Worm (Caenorhabditis elegans): ENCODE data around the gene K07E3.2.

K07E3.2 gene

ce11 chrX:8116157-8116556, 12.1 kb downstream of the K07E3.2 start, which contains the start of gene hlh-8:
Gene hlh-8 (plus strand): TSS chrX:8116457.
- no peak for TF ChIP-seq ztf-22 (GFP tag; optimal IDR thresholded peaks at IDR 0.05)
- no peak for TF ChIP-seq bed-1 (GFP tag; IDR thresholded peaks at IDR 0.05)
- no peak for TF ChIP-seq egrh-3 (GFP tag; IDR thresholded peaks at IDR 0.05)
- no peak for TF ChIP-seq ZK185.1 (tag; optimal IDR thresholded peaks at IDR 0.05; ENCODE audit: poor library complexity, severe bottlenecking)
- TF ChIP-seq ztf-25 (GFP tag; IDR thresholded peaks at IDR 0.05): no peak
- no peak for TF ChIP-seq F55B11.4 (tag; optimal IDR thresholded peaks at IDR 0.05; ENCODE audit: borderline replicate concordance, insufficient read depth)
- no peak for TF ChIP-seq cebp-2 (GFP tag; IDR thresholded peaks at IDR 0.05)
- no peak for TF ChIP-seq D2030.7 (GFP tag; IDR thresholded peaks at IDR 0.05)

- TF ChIP-seq athp-1 (tag; optimal IDR thresholded peaks at IDR 0.05) (no peak), snpc-1.3 (tag; optimal IDR thresholded peaks at IDR 0.05; ENCODE audit: insufficient read depth) (no peak), tbx-9 (tag; optimal IDR thresholded peaks at IDR 0.05; ENCODE audit: borderline replicate concordance) (no peak), F57A8.1 (GFP tag; optimal IDR thresholded peaks at IDR 0.05) (no peak)
Measured at ce11 chrX:8117827-8118317, 13.8 kb downstream of the K07E3.2 start.

ce11 chrX:8120281-8120680, 16.2 kb downstream of the K07E3.2 start:
- TF ChIP-seq C17E4.6 (GFP tag; IDR thresholded peaks at IDR 0.05) (no peak), let-526 (GFP tag; IDR thresholded peaks at IDR 0.05) (no peak), ets-4 (GFP tag; optimal IDR thresholded peaks at IDR 0.05) (no peak), ceh-27 (GFP tag; optimal IDR thresholded peaks at IDR 0.05) (no peak), F10E7.11 (tag; optimal IDR thresholded peaks at IDR 0.05) (no peak), B0035.1 (tag; optimal IDR thresholded peaks at IDR 0.05) (no peak), somi-1 (GFP tag; optimal IDR thresholded peaks at IDR 0.05) (no peak), snpc-1.3 (tag; optimal IDR thresholded peaks at IDR 0.05; ENCODE audit: insufficient read depth) (no peak), egl-44 (GFP tag; IDR thresholded peaks at IDR 0.05) (no peak)

- TF ChIP-seq ztf-18 (tag; optimal IDR thresholded peaks at IDR 0.05) (no peak), T07F8.4 (tag; optimal IDR thresholded peaks at IDR 0.05) (no peak), hmg-20 (GFP tag; IDR thresholded peaks at IDR 0.05) (no peak), tlf-1 (GFP tag; optimal IDR thresholded peaks at IDR 0.05) (no peak), ceh-27 (GFP tag; optimal IDR thresholded peaks at IDR 0.05) (no peak), zim-3 (tag; optimal IDR thresholded peaks at IDR 0.05) (no peak), nfya-1 (tag; optimal IDR thresholded peaks at IDR 0.05; ENCODE audit: borderline replicate concordance, insufficient read depth) (no peak), pha-4 (tag; optimal IDR thresholded peaks at IDR 0.05) (no peak), nfyb-1 (GFP tag; IDR thresholded peaks at IDR 0.05) (no peak), sptf-2 (GFP tag; optimal IDR thresholded peaks at IDR 0.05) (no peak), Y53G8AR.9 (GFP tag; conservative IDR thresholded peaks at IDR 0.05) (no peak), lin-35 (GFP tag; optimal IDR thresholded peaks at IDR 0.05) (no peak), mel-28 (tag; optimal IDR thresholded peaks at IDR 0.05; ENCODE audit: borderline replicate concordance) (no peak), bed-2 (GFP tag; IDR thresholded peaks at IDR 0.05) (no peak), ZK185.1 (tag; optimal IDR thresholded peaks at IDR 0.05; ENCODE audit: poor library complexity, severe bottlenecking) (no peak), B0261.1 (tag; optimal IDR thresholded peaks at IDR 0.05) (no peak), ets-4 (GFP tag; optimal IDR thresholded peaks at IDR 0.05) (no peak), C17E4.6 (GFP tag; IDR thresholded peaks at IDR 0.05) (no peak)
Measured at ce11 chrX:8123194-8123593, 19.1 kb downstream of the K07E3.2 start, which contains the start of gene C02B8.12. Gene C02B8.12 (minus strand): TSS chrX:8123368.
